Fruit fly (Drosophila melanogaster) whole organism, wandering third instar larva: ENCODE results near the gene MtnB.
A peak's percentile ranks its signal among the peaks of the same experiment; 100 is the strongest.

Experiments
- Abd-B ChIP-seq: fragments of >200 bp; optimal IDR thresholded peaks from 2 replicates; lab custom pipeline; 2017; ENCODE audit warnings: missing biosample characterization, missing genetic modification characterization
- CG32264 ChIP-seq: fragments of 200-800 bp; sonication (Bioruptor generic); optimal IDR thresholded peaks from 2 replicates; lab custom pipeline; 2016; ENCODE audit warnings: missing biosample characterization, missing genetic modification characterization
- CG9705 ChIP-seq: fragments of 200-800 bp; sonication (Bioruptor generic); optimal IDR thresholded peaks from 2 replicates; lab custom pipeline; 2018; ENCODE audit warnings: missing biosample characterization, mild to moderate bottlenecking, missing genetic modification characterization
- CrebA ChIP-seq: fragments of 200-800 bp; sonication (Bioruptor generic); optimal IDR thresholded peaks from 2 replicates; lab custom pipeline; 2016; ENCODE audit warnings: missing biosample characterization, mild to moderate bottlenecking, missing genetic modification characterization, borderline replicate concordance
- Dfd ChIP-seq: fragments of >200 bp; optimal IDR thresholded peaks from 2 replicates; lab custom pipeline; 2017; ENCODE audit warnings: missing biosample characterization, missing genetic modification characterization
- Dif ChIP-seq: fragments of 200-275, 200-300 bp; sonication (Bioruptor generic); optimal IDR thresholded peaks from 2 replicates; lab custom pipeline; 2018; ENCODE audit warnings: missing biosample characterization, missing genetic modification characterization; ENCODE audit not compliant: partially characterized antibody
- GATAd ChIP-seq: sonication (Bioruptor generic); optimal IDR thresholded peaks from 2 replicates; lab custom pipeline; 2016; ENCODE audit warnings: missing biosample characterization, missing genetic modification characterization
- HLH106 ChIP-seq: fragments of 200-800 bp; optimal IDR thresholded peaks from 3 replicates; lab custom pipeline; 2019; ENCODE audit warnings: missing biosample characterization, mild to moderate bottlenecking, missing genetic modification characterization, moderate library complexity
- Hnf4 ChIP-seq: fragments of 200-800 bp; sonication (Bioruptor generic); optimal IDR thresholded peaks from 2 replicates; lab custom pipeline; 2016; ENCODE audit warnings: missing biosample characterization, mild to moderate bottlenecking, missing genetic modification characterization
- Hr78 ChIP-seq: fragments of >200 bp; optimal IDR thresholded peaks from 2 replicates; lab custom pipeline; 2017; ENCODE audit warnings: missing biosample characterization, missing genetic modification characterization
- Hr83 ChIP-seq: fragments of 200-300 bp; sonication (Bioruptor generic); optimal IDR thresholded peaks from 2 replicates; lab custom pipeline; 2016; ENCODE audit warnings: missing biosample characterization, mild to moderate bottlenecking, missing genetic modification characterization, moderate library complexity; ENCODE audit not compliant: poor library complexity, severe bottlenecking
- Jra ChIP-seq: sonication (Bioruptor generic); optimal IDR thresholded peaks from 2 replicates; lab custom pipeline; 2016; ENCODE audit warnings: missing biosample characterization, missing genetic modification characterization
- Mio ChIP-seq: sonication (Bioruptor generic); optimal IDR thresholded peaks from 2 replicates; lab custom pipeline; 2016; ENCODE audit warnings: missing biosample characterization, missing genetic modification characterization
- Myc ChIP-seq: fragments of >200 bp; optimal IDR thresholded peaks from 2 replicates; lab custom pipeline; 2017
- N ChIP-seq: fragments of >200 bp; optimal IDR thresholded peaks from 2 replicates; lab custom pipeline; 2018; ENCODE audit warnings: missing biosample characterization, missing external identifiers, missing genetic modification characterization
- OdsH ChIP-seq: fragments of 200-800 bp; sonication (Bioruptor generic); optimal IDR thresholded peaks from 2 replicates; lab custom pipeline; 2016; ENCODE audit warnings: missing biosample characterization, mild to moderate bottlenecking, missing genetic modification characterization
- Rel ChIP-seq, 2 experiments: fragments of 200-800 bp; sonication (Bioruptor generic) in 1 of 2; optimal IDR thresholded peaks; 2 replicates in 1 of 2; 3 replicates in 1 of 2; lab custom pipeline; 2016 to 2019; ENCODE audit warnings: mild to moderate bottlenecking in 2 of 2, missing biosample characterization in 2 of 2, missing genetic modification characterization in 2 of 2, moderate library complexity in 1 of 2
- Sp1 ChIP-seq: fragments of 200-800 bp; sonication (Bioruptor generic); optimal IDR thresholded peaks from 3 replicates; lab custom pipeline; 2019; ENCODE audit warnings: missing biosample characterization, mild to moderate bottlenecking, missing genetic modification characterization, moderate library complexity
- Vsx2 ChIP-seq: fragments of 200-300, 225-300 bp; sonication (Bioruptor generic); optimal IDR thresholded peaks from 2 replicates; lab custom pipeline; 2018; ENCODE audit warnings: missing biosample characterization, missing genetic modification characterization; ENCODE audit not compliant: partially characterized antibody
- br ChIP-seq: fragments of 200-800 bp; sonication (Bioruptor generic); optimal IDR thresholded peaks from 2 replicates; lab custom pipeline; 2016; ENCODE audit warnings: missing biosample characterization, missing genetic modification characterization
- brk ChIP-seq: fragments of 200-800 bp; sonication (Bioruptor generic); optimal IDR thresholded peaks from 2 replicates; lab custom pipeline; 2016; ENCODE audit warnings: missing biosample characterization, mild to moderate bottlenecking, missing genetic modification characterization
- dl ChIP-seq, 2 experiments: fragments of 175-275, 200-275 bp in 1 of 2; fragments of 200-275 bp in 1 of 2; sonication (Bioruptor generic); optimal IDR thresholded peaks; lab custom pipeline; 2018; ENCODE audit warnings: mild to moderate bottlenecking in 2 of 2, missing biosample characterization in 2 of 2, missing genetic modification characterization in 2 of 2, moderate library complexity in 2 of 2; ENCODE audit not compliant: partially characterized antibody in 2 of 2, insufficient read depth in 1 of 2
- dmrt93B ChIP-seq: fragments of 200-800 bp; sonication (Bioruptor generic); optimal IDR thresholded peaks from 2 replicates; lab custom pipeline; 2018; ENCODE audit warnings: missing biosample characterization, mild to moderate bottlenecking, missing genetic modification characterization
- dsf ChIP-seq: sonication (Bioruptor generic); optimal IDR thresholded peaks from 2 replicates; lab custom pipeline; 2016; ENCODE audit warnings: missing biosample characterization, missing genetic modification characterization, borderline replicate concordance
- ey ChIP-seq: fragments of 200-800 bp; sonication (Bioruptor generic); optimal IDR thresholded peaks from 2 replicates; lab custom pipeline; 2016; ENCODE audit warnings: missing biosample characterization, missing genetic modification characterization
- foxo ChIP-seq, 2 experiments: fragments of 200-800 bp; sonication (Bioruptor generic); optimal IDR thresholded peaks; 2 replicates in 1 of 2; 3 replicates in 1 of 2; lab custom pipeline; 2016 to 2017; ENCODE audit warnings: missing biosample characterization in 2 of 2, missing genetic modification characterization in 2 of 2
- fru ChIP-seq: fragments of 200-800 bp; sonication (Bioruptor generic); optimal IDR thresholded peaks from 3 replicates; lab custom pipeline; 2016; ENCODE audit warnings: missing biosample characterization, mild to moderate bottlenecking, missing genetic modification characterization
- h ChIP-seq: fragments of 200-800 bp; sonication (Bioruptor generic); optimal IDR thresholded peaks from 3 replicates; lab custom pipeline; 2016; ENCODE audit warnings: missing biosample characterization, mild to moderate bottlenecking, missing genetic modification characterization
- jim ChIP-seq: fragments of 175-275, 200-325 bp; sonication (Bioruptor generic); optimal IDR thresholded peaks from 2 replicates; lab custom pipeline; 2016; ENCODE audit warnings: missing biosample characterization, mild to moderate bottlenecking, missing genetic modification characterization
- lola ChIP-seq: fragments of >200 bp; optimal IDR thresholded peaks from 2 replicates; lab custom pipeline; 2017; ENCODE audit warnings: missing biosample characterization, missing genetic modification characterization
- pan ChIP-seq: fragments of >200 bp; optimal IDR thresholded peaks from 2 replicates; lab custom pipeline; 2017
- psq ChIP-seq: fragments of 200-800 bp; sonication (Bioruptor generic); optimal IDR thresholded peaks from 3 replicates; lab custom pipeline; 2017; ENCODE audit warnings: missing biosample characterization, mild to moderate bottlenecking, missing genetic modification characterization, moderate library complexity
- rgr ChIP-seq: fragments of 200-800 bp; sonication (Bioruptor generic); optimal IDR thresholded peaks from 3 replicates; lab custom pipeline; 2016; ENCODE audit warnings: missing biosample characterization, mild to moderate bottlenecking, missing genetic modification characterization
- sage ChIP-seq: fragments of 200-800 bp; sonication (Bioruptor generic); optimal IDR thresholded peaks from 2 replicates; lab custom pipeline; 2016; ENCODE audit warnings: missing biosample characterization, mild to moderate bottlenecking, missing genetic modification characterization
- sv ChIP-seq: fragments of 200-800 bp; sonication (Bioruptor generic); optimal IDR thresholded peaks from 3 replicates; lab custom pipeline; 2016; ENCODE audit warnings: missing biosample characterization, missing genetic modification characterization
- tai ChIP-seq: sonication (Bioruptor generic); optimal IDR thresholded peaks from 2 replicates; lab custom pipeline; 2016; ENCODE audit warnings: missing biosample characterization, missing genetic modification characterization
- usp ChIP-seq: fragments of >200 bp; optimal IDR thresholded peaks from 2 replicates; lab custom pipeline; 2017; ENCODE audit warnings: missing biosample characterization, missing genetic modification characterization
- woc ChIP-seq: sonication (Bioruptor generic); optimal IDR thresholded peaks from 2 replicates; lab custom pipeline; 2016; ENCODE audit warnings: missing biosample characterization, mild to moderate bottlenecking, missing genetic modification characterization

MtnB gene

DNA sequence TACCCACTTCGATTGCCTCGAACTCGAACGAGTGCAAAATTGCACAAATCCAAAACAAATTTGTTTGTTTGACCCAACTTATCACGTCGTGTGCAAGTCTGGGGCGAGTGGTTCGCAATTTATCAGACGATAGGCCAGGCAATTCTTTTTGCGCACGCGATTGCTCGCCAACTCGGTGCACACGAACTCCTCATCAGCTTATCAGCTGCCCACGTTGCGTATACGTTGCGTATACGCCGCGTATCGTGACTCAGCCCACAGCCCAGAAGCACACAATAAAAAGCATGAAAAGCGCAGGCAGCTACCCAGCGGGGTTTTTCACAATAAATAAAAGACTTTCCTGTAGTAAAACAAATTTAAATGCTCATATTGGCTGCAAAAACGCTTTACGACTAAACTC, at the start of gene MtnB:
MtnB (minus strand) TSS at position 101 of the 400 bp plus-strand sequence.
- TF ChIP-seq Hr83 (GFP tag; lab: Kevin White, UChicago) (no peak), Abd-B (GFP tag; lab: Kevin White, UChicago) (no peak), Vsx2 (GFP tag; lab: Kevin White, UChicago) (no peak), pan (no peak)

DNA sequence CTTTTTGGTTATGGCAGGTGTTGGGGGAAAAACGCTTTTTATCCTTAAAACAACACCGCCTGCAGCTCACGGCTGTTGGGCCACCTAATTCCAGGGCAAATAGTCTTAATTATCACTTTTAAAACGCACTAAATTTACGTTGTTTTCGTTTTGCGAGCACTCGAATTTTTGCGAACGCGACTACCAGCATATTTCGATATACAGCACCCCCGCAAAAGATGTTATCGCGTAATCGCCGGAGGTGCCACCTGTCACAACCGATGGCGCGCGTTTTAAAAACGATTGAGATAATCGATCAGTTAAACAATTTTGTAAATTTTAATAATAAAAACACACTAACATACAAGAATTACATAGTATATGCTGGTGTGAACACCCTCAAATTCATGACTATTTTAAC, 48.5 kb upstream of the MtnB start, which contains the start of gene Stat92E:
Stat92E (minus strand) TSS at position 219 of the 400 bp plus-strand sequence.
- TF ChIP-seq dl (GFP tag; optimal IDR thresholded peaks at IDR 0.05; lab: Kevin White, UChicago; ENCODE audit: insufficient read depth in 1 of 2, partially characterized antibody in 2 of 2): peak in 1 of 2 experiments; percentile 6
- no peak for TF ChIP-seq woc (GFP tag; lab: Kevin White, UChicago)
- TF ChIP-seq h (GFP tag; lab: Kevin White, UChicago): peak; percentile 13
- TF ChIP-seq, all 38 proteins: peak for 2

DNA sequence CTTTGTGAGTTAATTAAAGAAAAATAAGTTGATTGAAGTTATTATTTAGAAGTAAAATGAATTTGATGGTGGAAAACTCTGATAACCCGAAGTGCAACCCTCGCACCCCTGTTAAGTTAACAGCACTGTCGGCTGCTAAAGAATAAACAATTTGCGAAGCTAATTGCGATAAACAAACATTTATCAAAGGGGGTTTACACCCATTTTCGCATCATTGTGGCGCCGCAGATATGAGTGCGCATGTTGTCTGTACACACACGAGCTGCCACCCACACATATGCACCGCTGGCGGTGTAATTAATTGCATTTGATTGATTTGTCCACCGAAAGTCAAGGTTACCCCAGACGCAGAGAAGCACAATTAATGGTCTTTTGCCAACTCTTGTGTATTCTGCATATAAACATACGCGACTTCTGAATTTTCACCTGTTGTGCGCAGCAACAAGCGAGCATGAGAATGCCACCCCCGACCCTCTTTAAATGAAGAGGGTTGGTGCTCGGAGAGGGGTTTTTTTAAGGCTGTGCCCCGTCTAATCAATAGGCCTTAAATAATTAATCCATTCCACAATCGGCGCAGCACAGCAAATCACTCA, 48.0 kb upstream of the MtnB start:
- TF ChIP-seq psq (GFP tag; lab: Kevin White, UChicago) (no peak), CG32264 (no peak), Rel (GFP tag; optimal IDR thresholded peaks at IDR 0.05; lab: Kevin White, UChicago) (no peak), Rel (tag; optimal IDR thresholded peaks at IDR 0.05; lab: Kevin White, UChicago) (peak; percentile 98)

DNA sequence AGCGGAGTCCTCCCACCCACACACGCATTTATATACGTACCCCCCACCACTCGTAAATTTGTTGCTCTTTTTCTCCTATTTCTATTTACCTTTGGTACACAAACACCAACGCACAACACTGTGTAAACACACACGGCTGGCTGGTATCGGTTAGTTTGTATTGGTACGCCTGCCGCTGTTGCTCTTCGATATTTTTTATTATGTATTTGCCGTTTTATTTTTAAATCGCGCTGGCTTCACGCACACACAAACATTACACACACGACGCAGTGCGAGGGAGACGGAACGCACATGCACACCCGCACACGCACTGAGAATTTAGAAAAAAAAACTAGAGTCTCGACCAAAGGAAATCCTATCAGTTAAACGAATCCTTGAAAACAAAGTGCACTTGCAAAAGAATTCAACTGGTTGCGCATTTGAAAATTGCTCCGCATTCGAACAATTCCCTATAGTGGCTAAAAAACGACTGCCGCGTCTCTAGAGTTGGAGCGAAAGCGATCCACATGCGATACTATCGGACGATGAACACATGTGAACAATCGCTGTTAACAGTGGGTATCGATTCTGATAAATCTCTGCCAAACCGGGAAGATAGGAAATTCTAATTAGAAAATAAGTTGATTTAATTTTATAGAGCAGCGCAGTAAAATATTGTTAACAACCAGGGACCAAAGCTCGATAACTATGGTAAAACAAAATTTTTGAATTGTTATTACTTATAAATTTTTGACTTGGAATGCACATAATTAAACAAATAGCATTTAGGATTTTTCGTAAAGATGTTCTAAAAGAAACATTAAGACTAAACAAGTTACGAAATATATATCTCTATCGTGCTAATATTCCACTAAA, 47.3 kb upstream of the MtnB start:
- TF ChIP-seq Sp1 (GFP tag; lab: Kevin White, UChicago) (peak; percentile 25), jim (GFP tag; lab: Kevin White, UChicago) (peak; percentile 55), dsf (GFP tag; lab: Kevin White, UChicago) (no peak), ey (GFP tag; lab: Kevin White, UChicago) (no peak), usp (no peak), lola (no peak), woc (GFP tag; lab: Kevin White, UChicago) (peak; percentile 52), OdsH (GFP tag; lab: Kevin White, UChicago) (peak; percentile 23), Myc (no peak), Jra (GFP tag; lab: Kevin White, UChicago) (no peak), sage (no peak), rgr (GFP tag; lab: Kevin White, UChicago) (peak; percentile 40), pan (no peak), Abd-B (GFP tag; lab: Kevin White, UChicago) (no peak), Rel (GFP tag; optimal IDR thresholded peaks at IDR 0.05; lab: Kevin White, UChicago) (no peak), Rel (tag; optimal IDR thresholded peaks at IDR 0.05; lab: Kevin White, UChicago) (no peak), CrebA (no peak), Vsx2 (GFP tag; lab: Kevin White, UChicago) (no peak), Hr83 (GFP tag; lab: Kevin White, UChicago) (peak; percentile 97), Hnf4 (peak; percentile 14), dl (GFP tag; optimal IDR thresholded peaks at IDR 0.05; lab: Kevin White, UChicago; ENCODE audit: insufficient read depth in 1 of 2, partially characterized antibody in 2 of 2) (peak in 1 of 2 experiments; percentile 8), HLH106 (tag; lab: Kevin White, UChicago) (no peak), Hr78 (GFP tag; lab: Kevin White, UChicago) (no peak), Dif (GFP tag; lab: Kevin White, UChicago) (peak; percentile 37), psq (GFP tag; lab: Kevin White, UChicago) (no peak), Mio (peak; percentile 23), dmrt93B (GFP tag; lab: Kevin White, UChicago) (no peak), CG9705 (GFP tag; lab: Kevin White, UChicago) (no peak), GATAd (GFP tag; lab: Kevin White, UChicago) (no peak), foxo (GFP tag; optimal IDR thresholded peaks at IDR 0.05; lab: Kevin White, UChicago) (peak in 1 of 2 experiments; percentile 27), CG32264 (peak; percentile 50), h (GFP tag; lab: Kevin White, UChicago) (peak; percentile 78), tai (GFP tag; lab: Kevin White, UChicago) (peak; percentile 47), br (GFP tag; lab: Kevin White, UChicago) (peak; percentile 1), sv (no peak), brk (GFP tag; lab: Kevin White, UChicago) (no peak), fru (GFP tag; lab: Kevin White, UChicago) (no peak), N (GFP tag; lab: Kevin White, UChicago) (peak; percentile 19), Dfd (GFP tag; lab: Kevin White, UChicago) (no peak)
- TF ChIP-seq, all 38 proteins: peak for 16
